Worm (Caenorhabditis elegans): ENCODE measurements around the gene F07C6.6.

- TF ChIP-seq ama-1 (optimal IDR thresholded peaks at IDR 0.05) = no peak
- no peak for TF ChIP-seq ama-1 (GFP tag; optimal IDR thresholded peaks at IDR 0.05)
- TF ChIP-seq C06A6.2 (GFP tag; conservative IDR thresholded peaks at IDR 0.05) = no peak
These were observed 43.6 kb downstream of the F07C6.6 start, which contains the start of gene M02B1.3 for ce11 chrIV:12836208-12836607.
